Worm (Caenorhabditis elegans): ENCODE results near the gene lad-2.

DNA sequence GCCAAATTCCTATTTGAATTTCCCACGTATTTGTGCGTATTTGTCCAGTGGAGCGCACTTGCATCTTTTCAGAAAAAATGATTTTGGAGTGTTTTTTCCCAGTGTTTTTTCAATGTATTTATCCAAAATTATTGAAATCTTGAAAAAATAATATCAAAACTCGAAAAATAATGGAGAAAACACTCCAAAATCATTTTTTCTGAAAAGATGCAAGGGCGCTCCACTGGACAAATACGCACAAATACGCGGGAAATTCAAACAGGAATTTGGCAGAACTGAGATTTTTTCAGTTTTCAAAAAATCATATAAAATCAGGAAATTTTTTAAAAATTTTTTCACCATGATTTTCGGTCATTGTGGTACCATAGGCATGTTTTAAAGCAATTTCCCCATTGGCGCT is 33.4 kb upstream of the lad-2 start:
- TF ChIP-seq efl-3 (GFP tag; optimal IDR thresholded peaks at IDR 0.05) (no peak), nhr-47 (tag; optimal IDR thresholded peaks at IDR 0.05) (no peak), nhr-90 (tag; optimal IDR thresholded peaks at IDR 0.05; ENCODE audit: poor library complexity) (no peak), nhr-77 (tag; optimal IDR thresholded peaks at IDR 0.05) (no peak), elt-3 (tag; optimal IDR thresholded peaks at IDR 0.05) (no peak)

Data from whole organism, L1 larva.